Worm (Caenorhabditis elegans) whole organism, L4 larva: ENCODE measurements around the gene C09F9.2.

Experiments
- R02D3.7 ChIP-seq: fragments of 150-350 bp; sonication (generic microtip); optimal IDR thresholded peaks from 3 replicates; lab custom pipeline; 2014; ENCODE audit warnings: missing biosample characterization, missing genetic modification characterization
- nhr-28 ChIP-seq: fragments of 150-350 bp; optimal IDR thresholded peaks from 2 replicates; lab custom pipeline; 2014; ENCODE audit warnings: missing biosample characterization, missing genetic modification characterization
- tra-1 ChIP-seq: fragments of 200-800 bp; sonication (Bioruptor generic); IDR thresholded peaks from 2 replicates; pipeline ENCODE4 v1.3.6; 2022; ENCODE audit warnings: missing genetic modification reagents, missing genetic modification characterization, missing compliant biosample characterization
- unc-62 ChIP-seq, 3 experiments: fragments of 150-350 bp in 1 of 3; sonication (generic microtip); optimal IDR thresholded peaks in 2 of 3; peaks in 1 of 3; 1 replicate in 1 of 3; 2 replicates in 2 of 3; lab custom pipeline; 2014 to 2017; ENCODE audit warnings: missing biosample characterization in 3 of 3, missing genetic modification characterization in 3 of 3, missing genetic modification reagents in 3 of 3, missing genotype in 1 of 3

DNA sequence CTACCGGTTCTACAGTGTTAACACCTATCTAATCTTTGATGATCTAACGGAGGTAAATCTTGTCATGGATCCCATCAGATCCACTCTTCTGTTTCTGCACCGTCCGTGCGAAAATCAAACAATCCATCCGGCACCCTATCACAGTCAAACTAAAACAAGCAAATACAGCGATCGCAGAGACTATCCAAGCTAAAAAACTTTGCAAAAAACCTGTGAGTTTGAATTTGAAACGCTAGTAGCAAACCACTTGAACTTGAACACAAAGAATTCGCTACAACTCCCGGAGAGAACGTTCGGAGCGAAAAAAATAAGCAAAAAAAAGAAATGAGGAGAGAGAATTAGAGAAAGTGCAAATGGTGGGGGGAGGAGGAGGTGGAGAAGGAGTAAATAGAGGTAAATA is 36.7 kb upstream of the C09F9.2 start:
- TF ChIP-seq nhr-28 (tag; lab: Kevin White, UChicago) = peak; percentile 1
- TF ChIP-seq unc-62 (GFP tag; optimal IDR thresholded peaks at IDR 0.05 in 1 of 2; lab: Kevin White, UChicago) = no peak
- no peak for TF ChIP-seq unc-62 (tag; optimal IDR thresholded peaks at IDR 0.05; lab: Kevin White, UChicago)
- TF ChIP-seq R02D3.7 = no peak
- TF ChIP-seq tra-1 (GFP tag; lab: Robert Waterston, UW) = no peak
